Worm (Caenorhabditis elegans): Measurements from ENCODE around the gene H01M10.2.
A peak's percentile ranks its signal among the peaks of the same experiment; 100 is the strongest.

The H01M10.2 gene

ce11 chrX:2588012-2588411 is 2.5 kb upstream of the H01M10.2 start (continued):
- TF ChIP-seq grh-1 (GFP tag; IDR thresholded peaks at IDR 0.05): no peak
- no peak for TF ChIP-seq lin-35 (GFP tag; optimal IDR thresholded peaks at IDR 0.05)
- TF ChIP-seq elt-2 (tag; optimal IDR thresholded peaks at IDR 0.05): no peak
- TF ChIP-seq alr-1 (tag; optimal IDR thresholded peaks at IDR 0.05; ENCODE audit: borderline replicate concordance): no peak
- no peak for TF ChIP-seq efl-1 (optimal IDR thresholded peaks at IDR 0.05)
- no peak for TF ChIP-seq efl-1 (GFP tag; optimal IDR thresholded peaks at IDR 0.05 in 1 of 2)
- no peak for TF ChIP-seq sox-4 (tag; optimal IDR thresholded peaks at IDR 0.05)
- TF ChIP-seq lin-39 (tag; optimal IDR thresholded peaks at IDR 0.05): no peak
- TF ChIP-seq Y116A8C.19 (tag; optimal IDR thresholded peaks at IDR 0.05; ENCODE audit: borderline replicate concordance): no peak
- TF ChIP-seq rnt-1 (tag; optimal IDR thresholded peaks at IDR 0.05): no peak
- no peak for TF ChIP-seq unc-86 (tag; optimal IDR thresholded peaks at IDR 0.05)
- no peak for TF ChIP-seq tlp-1 (tag; optimal IDR thresholded peaks at IDR 0.05)
- TF ChIP-seq ceh-63 (GFP tag; optimal IDR thresholded peaks at IDR 0.05): no peak
- no peak for TF ChIP-seq F16B12.6 (tag; optimal IDR thresholded peaks at IDR 0.05)
- TF ChIP-seq lsy-2 (tag; optimal IDR thresholded peaks at IDR 0.05): peak in 1 of 2 experiments; percentile 22
- TF ChIP-seq egl-27 (tag; optimal IDR thresholded peaks at IDR 0.05): no peak
- TF ChIP-seq ceh-82 (tag; optimal IDR thresholded peaks at IDR 0.05): no peak
- no peak for TF ChIP-seq hpl-2 (GFP tag; optimal IDR thresholded peaks at IDR 0.05)
- TF ChIP-seq snpc-4 (tag; optimal IDR thresholded peaks at IDR 0.05): no peak
- no peak for TF ChIP-seq C16A3.4 (tag; optimal IDR thresholded peaks at IDR 0.05)
- no peak for TF ChIP-seq nhr-11 (tag; optimal IDR thresholded peaks at IDR 0.05)
- peak; percentile 7 for TF ChIP-seq nhr-47 (tag; optimal IDR thresholded peaks at IDR 0.05)
- TF ChIP-seq skn-1 (tag; optimal IDR thresholded peaks at IDR 0.05): peak; percentile 9
- TF ChIP-seq unc-98 (GFP tag; IDR thresholded peaks at IDR 0.05): no peak
- no peak for TF ChIP-seq tbx-2 (tag; optimal IDR thresholded peaks at IDR 0.05)
- peak; percentile 87 for TF ChIP-seq blmp-1 (tag; optimal IDR thresholded peaks at IDR 0.05)
- TF ChIP-seq ces-1 (GFP tag; optimal IDR thresholded peaks at IDR 0.05): no peak
- no peak for TF ChIP-seq nhr-28 (tag; optimal IDR thresholded peaks at IDR 0.05)
- TF ChIP-seq lin-15B (tag; optimal IDR thresholded peaks at IDR 0.05): no peak
- no peak for TF ChIP-seq ceh-8 (GFP tag; optimal IDR thresholded peaks at IDR 0.05)
- no peak for TF ChIP-seq lin-13 (GFP tag; optimal IDR thresholded peaks at IDR 0.05)
- TF ChIP-seq unc-30 (tag; optimal IDR thresholded peaks at IDR 0.05): no peak
- TF ChIP-seq aha-1 (tag; optimal IDR thresholded peaks at IDR 0.05): no peak
- no peak for TF ChIP-seq fkh-4 (tag; optimal IDR thresholded peaks at IDR 0.05; ENCODE audit: borderline replicate concordance)
- TF ChIP-seq nhr-237 (tag; optimal IDR thresholded peaks at IDR 0.05): no peak
- TF ChIP-seq sptf-1 (tag; optimal IDR thresholded peaks at IDR 0.05): no peak
- no peak for TF ChIP-seq hlh-4 (tag; optimal IDR thresholded peaks at IDR 0.05)
- no peak for TF ChIP-seq nhr-19 (GFP tag; conservative IDR thresholded peaks at IDR 0.05)
- no peak for TF ChIP-seq pqm-1 (tag; optimal IDR thresholded peaks at IDR 0.05)
- TF ChIP-seq efl-3 (GFP tag; optimal IDR thresholded peaks at IDR 0.05): no peak
- no peak for TF ChIP-seq ceh-90 (tag; optimal IDR thresholded peaks at IDR 0.05)
- peak; percentile 33 for TF ChIP-seq nhr-71 (tag; optimal IDR thresholded peaks at IDR 0.05)
- TF ChIP-seq dsc-1 (tag; optimal IDR thresholded peaks at IDR 0.05): no peak
- peak; percentile 41 for TF ChIP-seq snu-23 (GFP tag; optimal IDR thresholded peaks at IDR 0.05)
- TF ChIP-seq vab-15 (tag; optimal IDR thresholded peaks at IDR 0.05): no peak
- no peak for TF ChIP-seq isw-1 (GFP tag; IDR thresholded peaks at IDR 0.05)
- TF ChIP-seq nhr-84 (tag; optimal IDR thresholded peaks at IDR 0.05): no peak
- peak; percentile 90 for TF ChIP-seq nhr-85 (tag)
- TF ChIP-seq C34B4.2 (tag; optimal IDR thresholded peaks at IDR 0.05): no peak
- TF ChIP-seq mef-2 (tag; optimal IDR thresholded peaks at IDR 0.05): no peak
- TF ChIP-seq pag-3 (tag; optimal IDR thresholded peaks at IDR 0.05; ENCODE audit: borderline replicate concordance, insufficient read depth): no peak
- TF ChIP-seq pax-3 (tag; optimal IDR thresholded peaks at IDR 0.05): no peak
- TF ChIP-seq unc-62 (GFP tag; optimal IDR thresholded peaks at IDR 0.05): no peak
- no peak for TF ChIP-seq fkh-8 (tag; optimal IDR thresholded peaks at IDR 0.05)
- TF ChIP-seq dpl-1 (GFP tag; optimal IDR thresholded peaks at IDR 0.05): no peak

All from whole organism, L1 larva.